ENCODE assay signal across 6 fruit fly cellular contexts in the genomic region with DNA sequence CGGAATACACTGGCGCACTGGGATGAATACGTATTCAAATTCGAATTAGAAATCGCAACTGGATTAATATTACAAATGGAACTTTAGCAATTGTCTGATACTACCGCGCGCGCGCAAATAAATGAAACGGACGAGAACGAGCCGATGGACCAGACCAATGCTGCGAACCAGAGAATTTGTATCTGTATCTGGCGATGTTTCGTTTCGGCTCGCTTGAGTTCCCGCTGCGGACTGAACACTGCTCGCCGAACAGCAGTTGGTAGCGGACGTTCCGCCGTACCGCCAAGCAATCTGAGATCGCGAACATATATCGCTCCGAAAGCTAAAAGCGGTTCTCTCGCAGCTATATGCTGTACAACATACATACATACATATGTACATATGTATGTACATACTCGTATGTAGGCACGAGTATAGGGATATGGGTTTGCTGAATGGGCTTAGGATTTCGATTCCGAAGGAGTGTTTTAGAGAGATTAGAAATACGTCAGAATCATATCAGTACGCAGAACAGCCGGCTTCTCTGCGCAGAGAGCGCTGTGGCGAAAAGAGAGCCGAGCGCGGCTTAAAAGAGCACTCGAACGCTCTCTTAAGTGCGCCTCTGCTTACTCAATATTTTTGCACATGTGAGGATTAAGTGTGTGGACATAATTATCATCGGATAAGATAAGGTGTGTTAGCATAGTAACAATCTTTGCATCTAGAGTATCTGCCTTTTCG.
TF ChIP-seq lines count a peak whose summit lies in the region.

Gene AdamTS-A (minus strand): TSS at position 221 of the 720 bp plus-strand sequence.

- no peak for TF ChIP-seq CTCF in whole organism, embryonic (GFP tag; optimal IDR thresholded peaks at IDR 0.05; lab: Kevin White, UChicago)

TF ChIP-seq in whole organism, 6 proteins besides CTCF, POLR2A, EP300 and RAD21:
- TF ChIP-seq Dll (optimal IDR thresholded peaks at IDR 0.05; lab: Kevin White, UChicago): peak; percentile 55
- no peak for TF ChIP-seq pan (optimal IDR thresholded peaks at IDR 0.05; lab: Kevin White, UChicago)
TF ChIP-seq in whole organism: peak in this region for 1.

TF ChIP-seq in whole organism, adult, 20 proteins besides CTCF, POLR2A, EP300 and RAD21:
- no peak for TF ChIP-seq CG33017 (tag; optimal IDR thresholded peaks at IDR 0.05; lab: Kevin White, UChicago)
- TF ChIP-seq bab1 (GFP tag; optimal IDR thresholded peaks at IDR 0.05; lab: Kevin White, UChicago): no peak
- peak; percentile 33 for TF ChIP-seq tj (GFP tag; optimal IDR thresholded peaks at IDR 0.05; lab: Kevin White, UChicago)

TF ChIP-seq in whole organism, embryonic, 481 proteins besides CTCF, POLR2A, EP300 and RAD21 (continues in another document):
- TF ChIP-seq disco-r (GFP tag; optimal IDR thresholded peaks at IDR 0.05; lab: Kevin White, UChicago) (no peak), pzg (GFP tag; optimal IDR thresholded peaks at IDR 0.05; lab: Kevin White, UChicago) (no peak), CG6254 (GFP tag; optimal IDR thresholded peaks at IDR 0.05; lab: Kevin White, UChicago) (no peak), CG9727 (GFP tag; optimal IDR thresholded peaks at IDR 0.05; lab: Kevin White, UChicago) (no peak), Hmr (GFP tag; optimal IDR thresholded peaks at IDR 0.05; lab: Kevin White, UChicago) (no peak), MESR4 (GFP tag; optimal IDR thresholded peaks at IDR 0.05; lab: Kevin White, UChicago) (no peak), CG8290 (GFP tag; optimal IDR thresholded peaks at IDR 0.05; lab: Kevin White, UChicago) (no peak), CG8290 (tag; optimal IDR thresholded peaks at IDR 0.05; lab: Kevin White, UChicago) (peak in 1 of 2 experiments; percentile 71), btn (GFP tag; optimal IDR thresholded peaks at IDR 0.05; lab: Kevin White, UChicago) (no peak), Sox100B (GFP tag; optimal IDR thresholded peaks at IDR 0.05; lab: Kevin White, UChicago) (no peak), E2f1 (GFP tag; IDR thresholded peaks at IDR 0.05; lab: Robert Waterston, UW) (0 out of 2 replicates have a peak, but pooled peaks have one; percentile 15), CG14710 (tag; optimal IDR thresholded peaks at IDR 0.05; lab: Kevin White, UChicago) (no peak), salm (tag; optimal IDR thresholded peaks at IDR 0.05; lab: Kevin White, UChicago) (no peak), Deaf1 (tag; optimal IDR thresholded peaks at IDR 0.05; lab: Kevin White, UChicago) (peak; percentile 77), CG3847 (GFP tag; IDR thresholded peaks at IDR 0.05; lab: Robert Waterston, UW) (no peak), pnt (GFP tag; optimal IDR thresholded peaks at IDR 0.05; lab: Kevin White, UChicago) (no peak), Doc2 (GFP tag; IDR thresholded peaks at IDR 0.05; lab: Robert Waterston, UW) (no peak), Dad (GFP tag; optimal IDR thresholded peaks at IDR 0.05; lab: Kevin White, UChicago) (no peak), CG10959 (GFP tag; IDR thresholded peaks at IDR 0.05; lab: Robert Waterston, UW) (no peak)

TF ChIP-seq in whole organism, prepupa, 60 proteins besides CTCF, POLR2A, EP300 and RAD21:
- TF ChIP-seq Eip93F (GFP tag; optimal IDR thresholded peaks at IDR 0.05; lab: Kevin White, UChicago): no peak
- TF ChIP-seq CG11902 (GFP tag; optimal IDR thresholded peaks at IDR 0.05; lab: Kevin White, UChicago): no peak
- peak; percentile 29 for TF ChIP-seq fkh (GFP tag; optimal IDR thresholded peaks at IDR 0.05; lab: Kevin White, UChicago)
- peak; percentile 69 for TF ChIP-seq svp (GFP tag; lab: Kevin White, UChicago)
- peak; percentile 34 for TF ChIP-seq CG1621 (tag; optimal IDR thresholded peaks at IDR 0.05; lab: Kevin White, UChicago)
- TF ChIP-seq vri (GFP tag; optimal IDR thresholded peaks at IDR 0.05; lab: Kevin White, UChicago): peak; percentile 11
- peak; percentile 55 for TF ChIP-seq Eip78C (GFP tag; lab: Kevin White, UChicago)
- TF ChIP-seq CG6854 (GFP tag; optimal IDR thresholded peaks at IDR 0.05; lab: Kevin White, UChicago): peak; percentile 7
- TF ChIP-seq CG6163 (GFP tag; IDR thresholded peaks at IDR 0.05; lab: Robert Waterston, UW): 0 out of 3 replicates have a peak, but pooled peaks have one; percentile 17
- peak; percentile 9 for TF ChIP-seq esn (GFP tag; optimal IDR thresholded peaks at IDR 0.05; lab: Kevin White, UChicago)
- no peak for TF ChIP-seq Eip75B (GFP tag; optimal IDR thresholded peaks at IDR 0.05; lab: Kevin White, UChicago)

TF ChIP-seq in whole organism, pupa, 21 proteins besides CTCF, POLR2A, EP300 and RAD21:
- no peak for TF ChIP-seq CG8159 (tag; optimal IDR thresholded peaks at IDR 0.05; lab: Kevin White, UChicago)
- no peak for TF ChIP-seq Ets98B (GFP tag; IDR thresholded peaks at IDR 0.05; lab: Robert Waterston, UW)
- no peak for TF ChIP-seq CG9948 (tag; optimal IDR thresholded peaks at IDR 0.05; lab: Kevin White, UChicago)
- TF ChIP-seq gl (tag; optimal IDR thresholded peaks at IDR 0.05; lab: Kevin White, UChicago): no peak
- TF ChIP-seq CG12605 (GFP tag; IDR thresholded peaks at IDR 0.05; lab: Robert Waterston, UW): no peak
- no peak for TF ChIP-seq CG4496 (GFP tag; IDR thresholded peaks at IDR 0.05; lab: Robert Waterston, UW)
- no peak for TF ChIP-seq Snoo (tag; optimal IDR thresholded peaks at IDR 0.05; lab: Kevin White, UChicago)
- TF ChIP-seq EcR (GFP tag; optimal IDR thresholded peaks at IDR 0.05; lab: Kevin White, UChicago): no peak
- TF ChIP-seq Pif1B (GFP tag; optimal IDR thresholded peaks at IDR 0.05; lab: Kevin White, UChicago): peak; percentile 19
- TF ChIP-seq CG15710 (tag; optimal IDR thresholded peaks at IDR 0.05; lab: Kevin White, UChicago): no peak
- no peak for TF ChIP-seq fd96Ca (GFP tag; IDR thresholded peaks at IDR 0.05; lab: Robert Waterston, UW)
- no peak for TF ChIP-seq CG10348 (GFP tag; IDR thresholded peaks at IDR 0.05; lab: Robert Waterston, UW)
- TF ChIP-seq CG13204 (GFP tag; optimal IDR thresholded peaks at IDR 0.05; lab: Kevin White, UChicago): peak; percentile 95
- TF ChIP-seq CG17806 (tag; optimal IDR thresholded peaks at IDR 0.05; lab: Kevin White, UChicago): no peak
- no peak for TF ChIP-seq CG32121 (GFP tag; IDR thresholded peaks at IDR 0.05; lab: Robert Waterston, UW)
- no peak for TF ChIP-seq rn (GFP tag; IDR thresholded peaks at IDR 0.05; lab: Robert Waterston, UW)
- no peak for TF ChIP-seq CG8301 (tag; optimal IDR thresholded peaks at IDR 0.05; lab: Kevin White, UChicago)
- TF ChIP-seq D1 (tag; optimal IDR thresholded peaks at IDR 0.05; lab: Kevin White, UChicago): no peak
- peak; percentile 4 for TF ChIP-seq Pif1A (GFP tag; optimal IDR thresholded peaks at IDR 0.05; lab: Kevin White, UChicago)
- TF ChIP-seq CG34367 (tag; optimal IDR thresholded peaks at IDR 0.05; lab: Kevin White, UChicago): no peak

TF ChIP-seq in whole organism, wandering third instar larva, 38 proteins besides CTCF, POLR2A, EP300 and RAD21:
- TF ChIP-seq jim (GFP tag; optimal IDR thresholded peaks at IDR 0.05; lab: Kevin White, UChicago) (no peak), Hr78 (GFP tag; optimal IDR thresholded peaks at IDR 0.05; lab: Kevin White, UChicago) (no peak), Dif (GFP tag; optimal IDR thresholded peaks at IDR 0.05; lab: Kevin White, UChicago; ENCODE audit: partially characterized antibody) (peak; percentile 55), HLH106 (tag; optimal IDR thresholded peaks at IDR 0.05; lab: Kevin White, UChicago) (no peak), dl (GFP tag; optimal IDR thresholded peaks at IDR 0.05; lab: Kevin White, UChicago; ENCODE audit: insufficient read depth in 1 of 2, partially characterized antibody in 2 of 2) (peak; percentile 44 to 80), foxo (GFP tag; optimal IDR thresholded peaks at IDR 0.05; lab: Kevin White, UChicago) (no peak), N (GFP tag; optimal IDR thresholded peaks at IDR 0.05; lab: Kevin White, UChicago) (no peak), rgr (GFP tag; optimal IDR thresholded peaks at IDR 0.05; lab: Kevin White, UChicago) (no peak), Hr83 (GFP tag; optimal IDR thresholded peaks at IDR 0.05; lab: Kevin White, UChicago; ENCODE audit: poor library complexity, severe bottlenecking) (no peak), Mio (GFP tag; optimal IDR thresholded peaks at IDR 0.05; lab: Kevin White, UChicago) (no peak), CrebA (GFP tag; optimal IDR thresholded peaks at IDR 0.05; lab: Kevin White, UChicago; ENCODE audit: borderline replicate concordance) (no peak), lola (GFP tag; optimal IDR thresholded peaks at IDR 0.05; lab: Kevin White, UChicago) (no peak), GATAd (GFP tag; optimal IDR thresholded peaks at IDR 0.05; lab: Kevin White, UChicago) (no peak), pan (optimal IDR thresholded peaks at IDR 0.05; lab: Kevin White, UChicago) (no peak)
TF ChIP-seq in whole organism, wandering third instar larva: peak in this region for 2.
